Fruit fly (Drosophila melanogaster) whole organism, embryonic: ENCODE results near the gene mRpL10.

Experiments
- Atf6 ChIP-seq: fragments of 200-800 bp; sonication (Bioruptor generic); IDR thresholded peaks from 2 replicates; pipeline ENCODE4 v1.3.6; 2022; ENCODE audit warnings: missing biosample characterization, missing genetic modification characterization
- CG10267 ChIP-seq: fragments of 200-800 bp; sonication (Bioruptor generic); optimal IDR thresholded peaks from 2 replicates; lab custom pipeline; 2018; ENCODE audit warnings: missing biosample characterization, mild to moderate bottlenecking, missing genetic modification characterization, moderate library complexity
- CG12155 ChIP-seq: fragments of 200-800 bp; sonication (Bioruptor generic); optimal IDR thresholded peaks from 3 replicates; lab custom pipeline; 2016; ENCODE audit warnings: missing biosample characterization, missing genetic modification characterization
- CG12299 ChIP-seq: fragments of 200-800 bp; sonication (Bioruptor generic); optimal IDR thresholded peaks from 2 replicates; lab custom pipeline; 2018; ENCODE audit warnings: missing biosample characterization, mild to moderate bottlenecking, missing genetic modification characterization
- CG13894 ChIP-seq: fragments of 200-800 bp; sonication (Bioruptor generic); optimal IDR thresholded peaks from 3 replicates; lab custom pipeline; 2018; ENCODE audit warnings: missing biosample characterization, mild to moderate bottlenecking, missing genetic modification characterization, moderate library complexity
- CG15696 ChIP-seq: fragments of 200-800 bp; sonication (Bioruptor generic); optimal IDR thresholded peaks from 2 replicates; lab custom pipeline; 2019; ENCODE audit warnings: missing biosample characterization, mild to moderate bottlenecking, missing genetic modification characterization, moderate library complexity
- CG2199 ChIP-seq: fragments of 200-800 bp; sonication (Bioruptor generic); IDR thresholded peaks from 3 replicates; pipeline ENCODE4 v1.3.6; 2022; ENCODE audit warnings: missing biosample characterization, missing genetic modification characterization
- CG2678 ChIP-seq: fragments of 200-800 bp; sonication (Bioruptor generic); optimal IDR thresholded peaks from 3 replicates; lab custom pipeline; 2019; ENCODE audit warnings: missing biosample characterization, mild to moderate bottlenecking, missing genetic modification characterization, moderate library complexity
- CG33213 ChIP-seq: fragments of 200-800 bp; sonication (Bioruptor generic); optimal IDR thresholded peaks from 3 replicates; lab custom pipeline; 2016; ENCODE audit warnings: missing biosample characterization, missing genetic modification characterization
- CG3726 ChIP-seq: fragments of 200-800 bp; sonication (Bioruptor generic); IDR thresholded peaks from 3 replicates; pipeline ENCODE4, ENCODE4 v1.3.6; 2022; ENCODE audit warnings: missing biosample characterization, missing genetic modification characterization
- CG4730 ChIP-seq: fragments of 200-800 bp; sonication (Bioruptor generic); IDR thresholded peaks from 2 replicates; pipeline ENCODE4 v1.3.6; 2022; ENCODE audit warnings: missing biosample characterization, missing genetic modification characterization
- CG5180 ChIP-seq: fragments of 200-800 bp; sonication (Bioruptor generic); optimal IDR thresholded peaks from 3 replicates; lab custom pipeline; 2017; ENCODE audit warnings: missing biosample characterization, missing genetic modification characterization, mild to moderate bottlenecking, moderate library complexity, missing genetic modification reagents
- CG7271 ChIP-seq: fragments of 200-800 bp; sonication (Bioruptor generic); optimal IDR thresholded peaks from 2 replicates; lab custom pipeline; 2018; ENCODE audit warnings: missing biosample characterization, mild to moderate bottlenecking, missing genetic modification characterization, moderate library complexity
- CG9437 ChIP-seq: fragments of 200-800 bp; sonication (Bioruptor generic); optimal IDR thresholded peaks from 2 replicates; lab custom pipeline; 2018; ENCODE audit warnings: missing biosample characterization, mild to moderate bottlenecking, missing genetic modification characterization
- CG9817 ChIP-seq: fragments of 200-800 bp; sonication (Bioruptor generic); optimal IDR thresholded peaks from 2 replicates; lab custom pipeline; 2018; ENCODE audit warnings: missing biosample characterization, mild to moderate bottlenecking, missing genetic modification characterization, moderate library complexity
- Dad ChIP-seq: fragments of 200-800 bp; sonication (Bioruptor generic); optimal IDR thresholded peaks from 3 replicates; lab custom pipeline; 2016; ENCODE audit warnings: missing biosample characterization, missing genetic modification characterization
- GATAe ChIP-seq: fragments of 200-800 bp; sonication (Bioruptor generic); conservative IDR thresholded peaks from 2 replicates; pipeline ENCODE4 v1.3.6; 2022; ENCODE audit warnings: missing biosample characterization, missing genetic modification characterization
- H2.0 ChIP-seq: fragments of 200-800 bp; sonication (Bioruptor generic); IDR thresholded peaks from 2 replicates; pipeline ENCODE4 v1.3.6; 2022; ENCODE audit warnings: missing biosample characterization, missing genetic modification characterization
- HLH54F ChIP-seq: fragments of 200-800 bp; sonication (Bioruptor generic); optimal IDR thresholded peaks from 3 replicates; lab custom pipeline; 2016; ENCODE audit warnings: missing biosample characterization, missing genetic modification characterization
- HmgD ChIP-seq: fragments of 200-800 bp; sonication (Bioruptor generic); optimal IDR thresholded peaks from 3 replicates; lab custom pipeline; 2016; ENCODE audit warnings: missing biosample characterization, missing genetic modification characterization
- Hr3 ChIP-seq: fragments of 200-800 bp; sonication (Bioruptor generic); optimal IDR thresholded peaks from 3 replicates; lab custom pipeline; 2016; ENCODE audit warnings: missing biosample characterization, missing genetic modification characterization
- Lhr ChIP-seq: fragments of 200-800 bp; sonication (Bioruptor generic); optimal IDR thresholded peaks from 3 replicates; lab custom pipeline; 2017; ENCODE audit warnings: mild to moderate bottlenecking, missing biosample characterization, missing genetic modification reagents, missing genetic modification characterization
- NC2β ChIP-seq: fragments of 200-800 bp; sonication (Bioruptor generic); optimal IDR thresholded peaks from 2 replicates; lab custom pipeline; 2016; ENCODE audit warnings: missing biosample characterization, missing genetic modification characterization
- Ravus ChIP-seq: fragments of 200-800 bp; sonication (Bioruptor generic); IDR thresholded peaks from 2 replicates; pipeline ENCODE4 v1.3.6; 2022; ENCODE audit warnings: missing biosample characterization, missing genetic modification characterization
- Stat92E ChIP-seq, 3 experiments: fragments of >200 bp in 2 of 3; fragments of 200-800 bp in 1 of 3; sonication (Bioruptor generic) in 1 of 3; optimal IDR thresholded peaks; 2 replicates each; lab custom pipeline; 2017 to 2019; ENCODE audit warnings: missing biosample characterization in 3 of 3, missing genetic modification characterization in 3 of 3, mild to moderate bottlenecking in 1 of 3, moderate library complexity in 1 of 3
- cg ChIP-seq: fragments of 200-800 bp; sonication (Bioruptor generic); optimal IDR thresholded peaks from 3 replicates; lab custom pipeline; 2019; ENCODE audit warnings: missing biosample characterization, mild to moderate bottlenecking, missing genetic modification characterization, moderate library complexity
- chif ChIP-seq, 2 experiments: fragments of 200-800 bp; sonication (Bioruptor generic); optimal IDR thresholded peaks; 3 replicates each; lab custom pipeline; 2016; ENCODE audit warnings: missing biosample characterization in 2 of 2, missing genetic modification characterization in 2 of 2
- chn ChIP-seq: fragments of 200-800 bp; sonication (Bioruptor generic); optimal IDR thresholded peaks from 2 replicates; lab custom pipeline; 2016; ENCODE audit warnings: missing biosample characterization, missing genetic modification characterization
- crc ChIP-seq: fragments of 200-800 bp; sonication (Bioruptor generic); optimal IDR thresholded peaks from 2 replicates; lab custom pipeline; 2016; ENCODE audit warnings: missing biosample characterization, missing genetic modification characterization
- dm ChIP-seq: fragments of 200-800 bp; sonication (Bioruptor generic); optimal IDR thresholded peaks from 3 replicates; lab custom pipeline; 2016; ENCODE audit warnings: missing biosample characterization, missing genetic modification characterization
- fd3F ChIP-seq: fragments of 200-800 bp; sonication (Bioruptor generic); optimal IDR thresholded peaks from 2 replicates; lab custom pipeline; 2018; ENCODE audit warnings: missing biosample characterization, mild to moderate bottlenecking, missing genetic modification characterization, moderate library complexity
- fd64A ChIP-seq: fragments of 200-800 bp; sonication (Bioruptor generic); optimal IDR thresholded peaks from 3 replicates; lab custom pipeline; 2018; ENCODE audit warnings: missing biosample characterization, mild to moderate bottlenecking, missing genetic modification characterization
- gcm2 ChIP-seq: fragments of 200-800 bp; sonication (Bioruptor generic); optimal IDR thresholded peaks from 2 replicates; lab custom pipeline; 2016; ENCODE audit warnings: missing biosample characterization, missing genetic modification characterization
- jigr1 ChIP-seq: fragments of 200-800 bp; sonication (Bioruptor generic); IDR thresholded peaks from 3 replicates; pipeline ENCODE4 v1.3.6; 2022; ENCODE audit warnings: missing biosample characterization, missing genetic modification characterization
- lbe ChIP-seq: fragments of 200-800 bp; sonication (Bioruptor generic); optimal IDR thresholded peaks from 2 replicates; lab custom pipeline; 2016; ENCODE audit warnings: missing biosample characterization, mild to moderate bottlenecking, missing genetic modification characterization
- lilli ChIP-seq: fragments of 200-800 bp; sonication (Bioruptor generic); optimal IDR thresholded peaks from 3 replicates; lab custom pipeline; 2016; ENCODE audit warnings: missing biosample characterization, missing genetic modification characterization
- lola ChIP-seq, 3 experiments: fragments of >200 bp in 2 of 3; fragments of 200-800 bp in 1 of 3; sonication (Bioruptor generic) in 1 of 3; optimal IDR thresholded peaks; 2 replicates each; lab custom pipeline; 2017 to 2019; ENCODE audit warnings: missing biosample characterization in 3 of 3, missing genetic modification characterization in 3 of 3, mild to moderate bottlenecking in 1 of 3, moderate library complexity in 1 of 3
- maf-S ChIP-seq: fragments of 200-800 bp; sonication (Bioruptor generic); optimal IDR thresholded peaks from 2 replicates; lab custom pipeline; 2016; ENCODE audit warnings: missing biosample characterization, missing genetic modification characterization
- nmo ChIP-seq: fragments of 200-800 bp; sonication (Bioruptor generic); optimal IDR thresholded peaks from 2 replicates; lab custom pipeline; 2018; ENCODE audit warnings: missing biosample characterization, mild to moderate bottlenecking, missing genetic modification characterization, moderate library complexity
- odd ChIP-seq: fragments of 200-800 bp; sonication (Bioruptor generic); optimal IDR thresholded peaks from 2 replicates; lab custom pipeline; 2017; ENCODE audit warnings: missing biosample characterization, mild to moderate bottlenecking, missing genetic modification characterization
- phol ChIP-seq: fragments of 200-800 bp; sonication (Bioruptor generic); optimal IDR thresholded peaks from 3 replicates; lab custom pipeline; 2018; ENCODE audit warnings: missing biosample characterization, mild to moderate bottlenecking, missing genetic modification characterization, moderate library complexity
- rib ChIP-seq: fragments of 200-800 bp; sonication (Bioruptor generic); IDR thresholded peaks from 2 replicates; pipeline ENCODE4 v1.3.6; 2022; ENCODE audit warnings: missing biosample characterization, missing genetic modification characterization
- sens ChIP-seq: fragments of 200-800 bp; sonication (Bioruptor generic); peaks from one replicate; lab custom pipeline; 2016; ENCODE audit warnings: missing biosample characterization, missing genetic modification characterization
- sna ChIP-seq: fragments of 200-800 bp; sonication (Bioruptor generic); IDR thresholded peaks from 2 replicates; pipeline ENCODE4 v1.3.6; 2022; ENCODE audit warnings: missing biosample characterization, missing genetic modification characterization; ENCODE audit not compliant: partially characterized antibody
- stwl ChIP-seq: fragments of 200-800 bp; sonication (Bioruptor generic); optimal IDR thresholded peaks from 3 replicates; lab custom pipeline; 2018; ENCODE audit warnings: missing biosample characterization, mild to moderate bottlenecking, missing genetic modification characterization, moderate library complexity
- sug ChIP-seq: fragments of 200-800 bp; optimal IDR thresholded peaks from 2 replicates; lab custom pipeline; 2019; ENCODE audit warnings: missing biosample characterization, mild to moderate bottlenecking, missing genetic modification characterization, moderate library complexity
- tll ChIP-seq, 2 experiments: fragments of 200-800 bp in 1 of 2; fragments of >200 bp in 1 of 2; sonication (Bioruptor generic) in 1 of 2; optimal IDR thresholded peaks; 2 replicates each; lab custom pipeline; 2017 to 2019; ENCODE audit warnings: missing biosample characterization in 2 of 2, missing genetic modification characterization in 2 of 2, mild to moderate bottlenecking in 1 of 2, moderate library complexity in 1 of 2
- tna ChIP-seq: fragments of 200-800 bp; sonication (Bioruptor generic); IDR thresholded peaks from 2 replicates; pipeline ENCODE4 v1.3.6; 2022; ENCODE audit warnings: missing biosample characterization, missing genetic modification characterization; ENCODE audit not compliant: partially characterized antibody
- twi ChIP-seq: fragments of 200-800 bp; optimal IDR thresholded peaks from 2 replicates; lab custom pipeline; 2019; ENCODE audit warnings: missing biosample characterization, mild to moderate bottlenecking, missing genetic modification characterization, moderate library complexity

The mRpL10 gene

DNA sequence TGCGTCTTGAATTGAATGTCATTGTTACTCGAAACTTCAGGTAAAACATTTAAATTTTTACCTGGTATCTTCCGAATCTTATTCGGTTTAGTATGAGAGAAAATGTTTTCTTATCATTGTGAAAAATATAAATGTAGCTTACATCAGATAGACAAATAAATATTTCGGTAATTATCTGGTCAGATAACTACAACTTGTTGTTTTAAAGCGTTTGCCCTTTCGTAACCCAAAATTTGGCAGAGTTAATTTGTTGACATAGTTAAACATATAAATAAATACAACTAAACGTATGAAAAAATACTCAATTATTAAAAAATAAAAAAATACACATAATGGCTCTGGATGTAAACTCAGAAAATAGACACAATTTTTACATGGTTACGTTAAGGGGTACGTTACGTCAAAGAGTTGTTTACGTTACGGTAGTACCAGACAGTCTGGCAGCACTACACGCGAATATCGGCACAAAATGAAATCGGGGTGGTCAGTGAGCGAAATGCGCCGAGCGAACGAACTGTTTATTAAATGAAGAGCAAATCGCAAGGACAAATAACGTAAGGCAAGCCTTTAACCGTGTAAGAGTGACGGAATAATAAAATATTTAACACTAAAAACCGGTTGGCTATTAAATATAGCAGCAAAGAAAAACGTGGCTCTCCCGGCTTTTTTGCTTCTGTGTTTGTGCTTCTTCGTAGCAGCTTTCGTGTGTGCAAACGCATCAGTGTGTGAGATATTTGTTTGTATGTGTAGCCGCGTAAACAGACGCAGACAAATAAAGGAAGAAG is 21.0 kb upstream of the mRpL10 start (continued):
- peak in 1 of 3 experiments; percentile 39 for TF ChIP-seq Stat92E (GFP tag; optimal IDR thresholded peaks at IDR 0.05; lab: Kevin White, UChicago)
- no peak for TF ChIP-seq Hr3 (GFP tag; lab: Kevin White, UChicago)
- TF ChIP-seq jigr1 = no peak
- TF ChIP-seq tna = 0 out of 2 replicates have a peak, but pooled peaks have one; percentile 18
- TF ChIP-seq sug (tag; lab: Kevin White, UChicago) = no peak
- TF ChIP-seq CG7271 = no peak
- no peak for TF ChIP-seq rib (GFP tag; lab: Robert Waterston, UW)
- TF ChIP-seq cg = peak; percentile 93
- TF ChIP-seq odd (GFP tag; lab: Kevin White, UChicago) = no peak
- TF ChIP-seq CG2678 (tag; lab: Kevin White, UChicago) = no peak
- TF ChIP-seq H2.0 = no peak
- no peak for TF ChIP-seq CG12299 (tag; lab: Kevin White, UChicago)
- TF ChIP-seq CG2199 (GFP tag; lab: Robert Waterston, UW) = no peak
- no peak for TF ChIP-seq Ravus (GFP tag; lab: Robert Waterston, UW)
- TF ChIP-seq twi = no peak
- no peak for TF ChIP-seq lilli (GFP tag; lab: Kevin White, UChicago)
- TF ChIP-seq CG4730 (GFP tag; lab: Robert Waterston, UW) = no peak
- TF ChIP-seq stwl (tag; lab: Kevin White, UChicago) = peak; percentile 51
- TF ChIP-seq Dad = no peak
- TF ChIP-seq nmo (GFP tag; lab: Kevin White, UChicago) = no peak
- no peak for TF ChIP-seq GATAe (GFP tag; lab: Robert Waterston, UW)
- TF ChIP-seq Atf6 (GFP tag; lab: Robert Waterston, UW) = no peak
- TF ChIP-seq CG10267 (tag; lab: Kevin White, UChicago) = peak; percentile 3
- TF ChIP-seq chif (GFP tag; optimal IDR thresholded peaks at IDR 0.05; lab: Kevin White, UChicago) = no peak
- no peak for TF ChIP-seq phol
- TF ChIP-seq chn (GFP tag; lab: Kevin White, UChicago) = no peak
- TF ChIP-seq HLH54F = no peak
- no peak for TF ChIP-seq fd64A
- no peak for TF ChIP-seq CG5180 (GFP tag; lab: Kevin White, UChicago)
- TF ChIP-seq HmgD (GFP tag; lab: Kevin White, UChicago) = no peak
- TF ChIP-seq sens (GFP tag; lab: Kevin White, UChicago) = peak; percentile 31
- no peak for TF ChIP-seq Lhr (GFP tag; lab: Kevin White, UChicago)
- no peak for TF ChIP-seq CG33213
- TF ChIP-seq gcm2 = no peak
- peak; percentile 33 for TF ChIP-seq lbe (GFP tag; lab: Kevin White, UChicago)
- no peak for TF ChIP-seq crc (GFP tag; lab: Kevin White, UChicago)
- TF ChIP-seq fd3F (GFP tag; lab: Kevin White, UChicago) = no peak
- no peak for TF ChIP-seq maf-S (GFP tag; lab: Kevin White, UChicago)
- TF ChIP-seq CG3726 (GFP tag; lab: Robert Waterston, UW) = no peak
- TF ChIP-seq CG9817 (tag; lab: Kevin White, UChicago) = no peak
- TF ChIP-seq tll (GFP tag; optimal IDR thresholded peaks at IDR 0.05; lab: Kevin White, UChicago) = no peak
- no peak for TF ChIP-seq CG13894 (tag; lab: Kevin White, UChicago)
- TF ChIP-seq lola (GFP tag; optimal IDR thresholded peaks at IDR 0.05; lab: Kevin White, UChicago) = no peak
- TF ChIP-seq CG15696 = no peak
- TF ChIP-seq CG12155 (GFP tag; lab: Kevin White, UChicago) = no peak
- no peak for TF ChIP-seq sna (GFP tag; lab: Robert Waterston, UW)
- TF ChIP-seq CG9437 (GFP tag; lab: Kevin White, UChicago) = peak; percentile 100
- TF ChIP-seq NC2β (GFP tag; lab: Kevin White, UChicago) = no peak
- TF ChIP-seq dm (GFP tag; lab: Kevin White, UChicago) = peak; percentile 2
